Worm (Caenorhabditis elegans): ENCODE data around the gene F15B10.3.

Gene F15B10.3

ce11 chrIV:6575959-6576727 is 26.3 kb upstream of the F15B10.3 start:
- TF ChIP-seq mes-4 (tag; optimal IDR thresholded peaks at IDR 0.05), result no peak
- TF ChIP-seq hmg-1.2 (GFP tag; IDR thresholded peaks at IDR 0.05), result peak; percentile 55
- peak; percentile 35; the same call in 1 of the 2 replicates for TF ChIP-seq mcd-1 (GFP tag; IDR thresholded peaks at IDR 0.05)
- no peak for TF ChIP-seq nhr-120 (GFP tag; IDR thresholded peaks at IDR 0.05)
- no peak for TF ChIP-seq dpl-1 (GFP tag; optimal IDR thresholded peaks at IDR 0.05)
- no peak for TF ChIP-seq hmg-20 (GFP tag; IDR thresholded peaks at IDR 0.05)
- TF ChIP-seq attf-6 (GFP tag; IDR thresholded peaks at IDR 0.05), result no peak
- TF ChIP-seq egrh-3 (GFP tag; IDR thresholded peaks at IDR 0.05), result 0 out of 2 replicates have a peak, but pooled peaks have one; percentile 21
- peak; percentile 25 for TF ChIP-seq attf-5 (GFP tag; optimal IDR thresholded peaks at IDR 0.05)
- TF ChIP-seq dpff-1 (tag; optimal IDR thresholded peaks at IDR 0.05), result no peak

- TF ChIP-seq B0261.1 (tag; optimal IDR thresholded peaks at IDR 0.05) (no peak), cebp-2 (GFP tag; IDR thresholded peaks at IDR 0.05) (no peak), ekl-4 (GFP tag; IDR thresholded peaks at IDR 0.05) (no peak), C17E4.6 (GFP tag; IDR thresholded peaks at IDR 0.05) (no peak), B0035.1 (tag; optimal IDR thresholded peaks at IDR 0.05) (no peak), lin-54 (GFP tag; optimal IDR thresholded peaks at IDR 0.05) (no peak), ama-1 (optimal IDR thresholded peaks at IDR 0.05) (no peak), ama-1 (GFP tag; optimal IDR thresholded peaks at IDR 0.05) (no peak), nhr-90 (tag; optimal IDR thresholded peaks at IDR 0.05) (no peak), ztf-3 (GFP tag; optimal IDR thresholded peaks at IDR 0.05) (no peak), F37B4.10 (GFP tag; IDR thresholded peaks at IDR 0.05) (no peak), F22D6.2 (tag; optimal IDR thresholded peaks at IDR 0.05) (no peak), lin-26 (GFP tag; IDR thresholded peaks at IDR 0.05) (no peak), zim-3 (tag; optimal IDR thresholded peaks at IDR 0.05) (no peak), snpc-4 (GFP tag; optimal IDR thresholded peaks at IDR 0.05) (no peak), snpc-4 (tag; optimal IDR thresholded peaks at IDR 0.05) (peak in 1 of 4 experiments; percentile 19), ceh-58 (GFP tag; IDR thresholded peaks at IDR 0.05) (no peak), nhr-179 (tag; optimal IDR thresholded peaks at IDR 0.05) (no peak), tbx-9 (tag; optimal IDR thresholded peaks at IDR 0.05; ENCODE audit: borderline replicate concordance) (no peak), dpl-1 (GFP tag; optimal IDR thresholded peaks at IDR 0.05) (no peak), T07F8.4 (tag; optimal IDR thresholded peaks at IDR 0.05) (no peak), ztf-26 (tag; optimal IDR thresholded peaks at IDR 0.05) (peak; percentile 12), tlf-1 (GFP tag; optimal IDR thresholded peaks at IDR 0.05) (no peak), ceh-91 (GFP tag; IDR thresholded peaks at IDR 0.05) (no peak), xnd-1 (tag; optimal IDR thresholded peaks at IDR 0.05) (no peak), snpc-1.3 (tag; optimal IDR thresholded peaks at IDR 0.05; ENCODE audit: insufficient read depth) (no peak), zfh-2 (GFP tag; conservative IDR thresholded peaks at IDR 0.05) (no peak), cebp-1 (GFP tag; IDR thresholded peaks at IDR 0.05) (no peak), cebp-1 (tag; optimal IDR thresholded peaks at IDR 0.05) (peak; percentile 61), hmg-1.2 (GFP tag; IDR thresholded peaks at IDR 0.05) (peak; percentile 82; the same call in 1 of the 2 replicates), snpc-1.1 (tag; optimal IDR thresholded peaks at IDR 0.05; ENCODE audit: insufficient read depth) (no peak), ztf-28 (GFP tag; IDR thresholded peaks at IDR 0.05) (no peak), lag-1 (GFP tag; IDR thresholded peaks at IDR 0.05) (no peak), F49E8.2 (tag; optimal IDR thresholded peaks at IDR 0.05; ENCODE audit: insufficient read depth) (no peak), nhr-80 (tag; optimal IDR thresholded peaks at IDR 0.05) (peak; percentile 34), F23B12.7 (tag; optimal IDR thresholded peaks at IDR 0.05; ENCODE audit: insufficient read depth) (no peak), him-1 (tag; optimal IDR thresholded peaks at IDR 0.05) (no peak), gei-17 (GFP tag; optimal IDR thresholded peaks at IDR 0.05) (no peak), K12H6.12 (tag; optimal IDR thresholded peaks at IDR 0.05) (no peak)
These were observed 25.8 kb upstream of the F15B10.3 start for ce11 chrIV:6576728-6577101.

Measured in whole organism, young adult.